Worm (Caenorhabditis elegans) whole organism, midembryonic: ENCODE results near the gene K07H8.11.

Source experiments
- T22C8.4 ChIP-seq: fragments of 200-800 bp; sonication (Bioruptor generic); IDR thresholded peaks from 2 replicates; pipeline ENCODE4 v1.3.6; 2022; ENCODE audit warnings: missing genetic modification characterization, missing compliant biosample characterization
- cog-1 ChIP-seq: sonication (generic microtip); optimal IDR thresholded peaks from 2 replicates; lab custom pipeline; 2016; ENCODE audit warnings: missing genetic modification characterization, missing compliant biosample characterization
- flt-1 ChIP-seq: fragments of 200-800 bp; sonication (Bioruptor generic); IDR thresholded peaks from 2 replicates; pipeline ENCODE4 v1.3.6; 2022; ENCODE audit warnings: missing genetic modification characterization, missing compliant biosample characterization
- klf-2 ChIP-seq: fragments of 200-800 bp; sonication (Bioruptor generic); conservative IDR thresholded peaks from 2 replicates; pipeline ENCODE4 v1.3.6; 2022; ENCODE audit warnings: missing genetic modification reagents, missing genetic modification characterization, missing compliant biosample characterization
- med-1 ChIP-seq: sonication (generic microtip); optimal IDR thresholded peaks from 2 replicates; lab custom pipeline; 2017; ENCODE audit warnings: missing genetic modification characterization, mild to moderate bottlenecking, missing compliant biosample characterization, antibody characterized with exemption, missing genetic modification reagents; ENCODE audit not compliant: insufficient read depth
- ref-1 ChIP-seq: fragments of 200-800 bp; sonication (Bioruptor generic); conservative IDR thresholded peaks from 2 replicates; pipeline ENCODE4 v1.3.6; 2022; ENCODE audit warnings: missing genetic modification reagents, missing genetic modification characterization, missing compliant biosample characterization
- tab-1 ChIP-seq: fragments of 200-800 bp; sonication (Bioruptor generic); IDR thresholded peaks from 2 replicates; pipeline ENCODE4 v1.3.6; 2022; ENCODE audit warnings: missing genetic modification characterization, missing compliant biosample characterization
- ztf-23 ChIP-seq: fragments of 200-800 bp; sonication (Bioruptor generic); IDR thresholded peaks from 2 replicates; pipeline ENCODE4 v1.3.6; 2022; ENCODE audit warnings: missing genetic modification reagents, missing genetic modification characterization, missing compliant biosample characterization
- ztf-29 ChIP-seq: fragments of 200-800 bp; sonication (Bioruptor generic); IDR thresholded peaks from 2 replicates; pipeline ENCODE4 v1.3.6; 2022; ENCODE audit warnings: missing genetic modification reagents, missing genetic modification characterization, missing compliant biosample characterization

K07H8.11 gene

DNA sequence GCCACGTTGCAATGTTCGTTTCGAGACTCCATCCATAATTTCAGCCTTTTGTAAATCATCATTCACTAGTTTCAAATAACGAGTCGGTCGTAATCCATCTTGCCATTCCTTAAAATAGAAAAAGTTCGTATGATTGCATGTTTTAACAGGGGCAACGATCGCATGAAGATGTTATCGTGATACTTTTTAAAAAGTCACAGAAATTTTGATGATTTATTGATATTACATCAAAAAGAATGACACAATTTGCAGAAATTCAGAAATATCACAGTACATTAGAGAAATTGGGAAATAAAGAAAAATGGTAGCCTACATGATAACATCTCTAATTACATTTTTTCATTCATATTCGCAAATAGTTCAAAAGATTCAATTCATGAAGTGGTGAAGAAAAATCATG, 1.8 kb downstream of the K07H8.11 start:
- TF ChIP-seq ztf-23 (GFP tag; lab: Robert Waterston, UW) = no peak
- no peak for TF ChIP-seq cog-1 (tag; lab: Kevin White, UChicago)
- TF ChIP-seq med-1 (GFP tag; lab: Kevin White, UChicago) = no peak
- no peak for TF ChIP-seq ztf-29 (GFP tag; lab: Robert Waterston, UW)
- no peak for TF ChIP-seq flt-1 (GFP tag; lab: Robert Waterston, UW)
- TF ChIP-seq tab-1 = no peak
- TF ChIP-seq klf-2 = no peak
- TF ChIP-seq ref-1 (GFP tag; lab: Robert Waterston, UW) = no peak
- no peak for TF ChIP-seq T22C8.4 (GFP tag; lab: Robert Waterston, UW)

DNA sequence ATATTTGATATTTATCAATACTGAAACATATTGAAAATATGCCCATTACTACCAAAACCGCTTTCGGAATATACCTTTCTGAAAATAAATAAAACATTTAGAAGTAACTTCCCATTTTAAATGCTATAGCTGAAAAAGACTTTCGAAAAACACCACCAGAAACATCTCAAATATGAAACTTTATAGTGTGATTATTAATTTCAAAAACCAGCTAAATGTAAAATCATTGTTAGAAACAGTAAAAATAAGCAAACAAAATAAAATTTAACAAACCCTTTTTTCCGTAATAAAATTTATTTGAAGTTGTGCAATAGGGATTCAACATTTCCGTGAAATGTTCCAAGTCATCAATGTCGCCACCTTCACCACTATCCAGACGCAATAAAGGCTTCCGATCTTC, 7.1 kb downstream of the K07H8.11 start, which contains the start of the genes K07H8.5 and K07H8.8:
Gene K07H8.5, plus strand, starts transcription at position 301 of the 400 bp plus-strand sequence.
Gene K07H8.8, minus strand, starts transcription at position 389 of the 400 bp plus-strand sequence.
- TF ChIP-seq klf-2 = no peak
- no peak for TF ChIP-seq ref-1 (GFP tag; lab: Robert Waterston, UW)
- no peak for TF ChIP-seq ztf-23 (GFP tag; lab: Robert Waterston, UW)

DNA sequence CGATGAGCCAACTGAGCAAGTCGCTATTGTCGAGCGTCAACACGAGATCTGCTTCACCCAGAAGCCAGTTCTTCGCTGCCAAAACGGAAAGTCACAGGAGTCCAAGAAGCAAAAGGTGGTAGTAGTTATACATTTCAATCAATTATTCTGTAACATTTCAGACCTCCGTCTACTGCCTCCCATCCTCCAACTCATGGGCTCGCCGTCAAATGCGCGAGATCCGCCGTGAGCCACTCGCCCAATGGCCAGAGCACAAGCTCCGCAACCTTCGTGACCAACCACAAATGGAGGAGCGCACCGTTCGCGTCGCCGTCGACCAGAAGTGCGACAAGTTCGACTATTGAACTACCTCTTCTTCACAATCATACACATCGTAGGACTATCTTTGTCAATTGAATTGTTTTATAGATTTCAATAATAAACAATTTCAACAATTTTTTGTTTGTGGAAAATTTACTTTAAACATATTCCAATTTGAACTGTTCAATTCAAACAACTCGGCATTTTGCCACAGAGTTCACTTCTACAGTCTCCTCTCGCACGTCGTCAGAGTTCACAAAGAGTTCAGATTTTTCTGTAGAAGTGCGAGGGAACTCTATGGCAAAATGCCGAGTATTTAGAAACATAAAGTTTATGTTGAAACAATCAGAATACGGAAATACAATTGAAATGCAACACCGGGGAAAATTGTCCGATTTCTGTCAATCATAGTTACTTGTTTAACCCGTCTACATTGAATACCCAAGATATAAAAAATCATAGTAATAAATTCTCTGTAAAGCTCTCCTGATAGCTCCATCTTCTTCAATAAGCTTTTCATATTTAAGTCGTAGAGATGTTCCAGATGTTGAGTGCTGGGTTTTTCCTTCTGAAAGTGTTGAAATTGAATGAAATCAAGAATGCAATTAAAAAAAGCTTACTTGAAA, 8.8 kb downstream of the K07H8.11 start:
- TF ChIP-seq flt-1 (GFP tag; lab: Robert Waterston, UW) (no peak), ztf-23 (GFP tag; lab: Robert Waterston, UW) (no peak), klf-2 (no peak), cog-1 (tag; lab: Kevin White, UChicago) (no peak)

DNA sequence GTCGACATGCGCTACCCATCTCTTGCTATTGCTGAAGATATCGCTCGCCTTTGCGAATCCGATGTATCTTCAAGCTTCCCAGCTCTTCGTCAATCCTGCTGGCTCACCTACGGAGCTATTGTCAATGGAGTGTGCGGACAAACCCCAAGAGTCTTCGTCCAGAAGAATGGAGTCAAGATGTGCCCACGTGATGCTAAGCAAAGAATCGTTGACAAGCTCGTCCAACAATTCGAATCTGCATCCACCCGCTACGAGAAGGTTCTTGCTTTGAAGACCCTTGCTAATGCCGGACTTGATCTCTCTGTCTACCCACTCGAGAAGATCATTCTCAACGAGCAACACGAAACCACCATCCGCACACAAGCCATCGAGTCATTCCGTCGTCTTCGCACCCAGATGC, 12.5 kb downstream of the K07H8.11 start:
- TF ChIP-seq med-1 (GFP tag; lab: Kevin White, UChicago) (no peak), T22C8.4 (GFP tag; lab: Robert Waterston, UW) (no peak), ztf-23 (GFP tag; lab: Robert Waterston, UW) (no peak), klf-2 (no peak), ref-1 (GFP tag; lab: Robert Waterston, UW) (no peak), tab-1 (no peak), ztf-29 (GFP tag; lab: Robert Waterston, UW) (no peak), flt-1 (GFP tag; lab: Robert Waterston, UW) (no peak), cog-1 (tag; lab: Kevin White, UChicago) (no peak)

DNA sequence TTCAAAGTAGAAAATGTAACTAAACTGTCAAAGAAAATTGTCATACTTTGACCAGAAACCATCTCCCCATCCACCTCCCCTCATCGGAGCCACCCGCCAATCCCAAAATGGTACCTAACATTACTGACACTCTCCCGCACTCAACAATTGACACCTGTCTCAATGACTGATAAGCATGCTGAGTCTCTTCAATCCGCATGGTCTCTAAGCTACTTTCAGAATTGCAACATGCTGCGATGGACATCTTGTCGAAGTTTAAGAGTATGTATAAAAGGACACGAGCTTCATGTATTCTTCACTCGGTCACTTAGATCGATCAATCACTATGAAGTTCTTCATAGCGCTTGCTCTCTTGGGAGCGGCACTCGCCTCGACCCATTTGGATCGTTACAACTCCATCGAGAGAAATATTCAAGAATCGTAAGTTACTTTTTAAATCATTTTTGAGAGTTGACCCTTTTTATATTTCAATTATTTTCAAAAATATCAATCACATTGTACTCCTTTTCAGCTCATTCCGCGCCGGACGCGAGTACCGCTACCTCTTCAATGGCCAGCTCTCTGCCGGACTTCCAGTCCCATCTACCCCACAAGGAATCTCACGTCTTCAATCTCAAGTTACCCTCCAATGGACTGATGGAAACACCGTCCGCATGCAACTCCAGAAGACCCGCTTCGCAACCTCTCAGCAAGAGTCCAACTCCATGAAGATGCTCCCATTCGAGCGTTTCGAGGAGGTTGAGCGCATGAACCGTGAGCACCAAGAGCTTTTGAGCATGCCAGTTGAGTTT, 14.1 kb downstream of the K07H8.11 start, which contains the start of gene vit-6:
Gene vit-6, plus strand, starts transcription at position 310 of the 791 bp plus-strand sequence.
- no peak for TF ChIP-seq ztf-29 (GFP tag; lab: Robert Waterston, UW)
- TF ChIP-seq flt-1 (GFP tag; lab: Robert Waterston, UW) = no peak
- no peak for TF ChIP-seq ref-1 (GFP tag; lab: Robert Waterston, UW)
- TF ChIP-seq tab-1 = no peak
- no peak for TF ChIP-seq T22C8.4 (GFP tag; lab: Robert Waterston, UW)
- no peak for TF ChIP-seq klf-2
- no peak for TF ChIP-seq ztf-23 (GFP tag; lab: Robert Waterston, UW)
- TF ChIP-seq cog-1 (tag; lab: Kevin White, UChicago) = no peak
- no peak for TF ChIP-seq med-1 (GFP tag; lab: Kevin White, UChicago)

DNA sequence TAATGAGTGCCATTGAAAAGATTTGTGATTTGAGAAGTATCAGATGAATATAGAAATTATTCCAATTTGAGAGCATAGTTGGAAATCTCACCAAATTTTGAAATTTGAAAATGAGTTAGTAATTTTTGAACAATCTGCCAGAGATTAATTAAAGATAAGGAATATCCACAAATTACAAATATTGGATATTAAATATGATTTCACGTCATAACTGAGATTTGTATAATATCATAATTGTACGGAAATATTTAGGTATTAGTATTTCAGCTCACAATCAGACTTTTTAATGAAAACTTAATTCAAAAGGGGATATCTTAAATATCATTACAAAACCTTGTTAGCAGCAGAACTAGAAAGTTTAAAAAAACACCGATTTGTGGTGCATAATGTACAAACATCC, 15.2 kb downstream of the K07H8.11 start, which contains the start of gene K07H8.7:
Gene K07H8.7, minus strand, starts transcription at position 101 of the 400 bp plus-strand sequence.
- TF ChIP-seq ztf-29 (GFP tag; lab: Robert Waterston, UW) (no peak), tab-1 (no peak), med-1 (GFP tag; lab: Kevin White, UChicago) (no peak), flt-1 (GFP tag; lab: Robert Waterston, UW) (no peak), T22C8.4 (GFP tag; lab: Robert Waterston, UW) (no peak), cog-1 (tag; lab: Kevin White, UChicago) (no peak), ref-1 (GFP tag; lab: Robert Waterston, UW) (no peak), ztf-23 (GFP tag; lab: Robert Waterston, UW) (no peak), klf-2 (no peak)

DNA sequence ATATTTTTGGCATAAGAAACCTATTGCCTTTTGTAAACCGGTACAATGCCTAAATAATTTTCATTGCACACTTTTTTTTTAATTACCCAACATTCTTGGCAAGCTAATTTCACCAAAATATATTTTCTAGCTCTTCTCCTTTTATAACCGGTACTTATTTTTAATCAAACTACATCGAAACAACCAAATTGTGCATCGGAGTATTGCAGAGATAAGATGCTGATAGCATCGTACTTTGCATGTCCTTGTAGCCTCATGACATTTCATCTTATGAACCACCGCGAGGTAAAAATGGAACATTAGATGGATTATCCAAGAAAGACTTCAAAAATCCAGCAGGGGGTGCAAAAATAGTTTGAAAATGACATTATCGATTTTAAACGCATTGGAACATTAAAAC, 19.9 kb downstream of the K07H8.11 start:
- TF ChIP-seq ref-1 (GFP tag; lab: Robert Waterston, UW) (no peak), ztf-23 (GFP tag; lab: Robert Waterston, UW) (no peak), klf-2 (no peak), tab-1 (no peak), cog-1 (tag; lab: Kevin White, UChicago) (no peak), med-1 (GFP tag; lab: Kevin White, UChicago) (no peak), ztf-29 (GFP tag; lab: Robert Waterston, UW) (no peak), T22C8.4 (GFP tag; lab: Robert Waterston, UW) (no peak), flt-1 (GFP tag; lab: Robert Waterston, UW) (no peak)

DNA sequence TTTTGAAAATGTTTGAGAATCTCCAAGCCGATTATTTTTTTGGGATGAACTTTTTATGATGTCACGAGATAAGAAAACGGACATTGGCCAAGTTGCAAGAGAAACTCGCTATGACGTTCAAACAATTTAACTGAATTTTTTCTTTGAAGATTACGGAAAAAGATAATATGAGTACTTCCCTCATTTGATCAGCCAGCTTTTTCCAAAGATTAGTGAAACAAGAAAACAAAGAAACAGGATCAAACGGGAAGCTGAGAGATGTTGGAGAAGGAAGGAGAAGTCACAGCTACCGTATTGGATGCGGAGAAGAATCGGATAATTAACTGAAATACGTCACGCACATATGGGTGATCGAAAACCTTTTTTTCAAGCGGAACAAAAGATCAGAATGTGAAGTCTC, 20.9 kb downstream of the K07H8.11 start:
- no peak for TF ChIP-seq med-1 (GFP tag; lab: Kevin White, UChicago)
- TF ChIP-seq cog-1 (tag; lab: Kevin White, UChicago) = no peak
- no peak for TF ChIP-seq ref-1 (GFP tag; lab: Robert Waterston, UW)
- no peak for TF ChIP-seq T22C8.4 (GFP tag; lab: Robert Waterston, UW)
- no peak for TF ChIP-seq ztf-23 (GFP tag; lab: Robert Waterston, UW)
- no peak for TF ChIP-seq flt-1 (GFP tag; lab: Robert Waterston, UW)
- TF ChIP-seq tab-1 = no peak
- TF ChIP-seq klf-2 = no peak
- TF ChIP-seq ztf-29 (GFP tag; lab: Robert Waterston, UW) = no peak
